Fruit fly (Drosophila melanogaster) whole organism, embryonic: Measurements from ENCODE around the gene Grasp65.

ENCODE experiments used
- Asciz ChIP-seq: fragments of 200-800 bp; sonication (Bioruptor generic); optimal IDR thresholded peaks from 2 replicates; lab custom pipeline; 2017; ENCODE audit warnings: missing biosample characterization, mild to moderate bottlenecking, missing genetic modification characterization, missing genetic modification reagents
- Atf-2 ChIP-seq: fragments of 200-800 bp; sonication (Bioruptor generic); optimal IDR thresholded peaks from 2 replicates; lab custom pipeline; 2016; ENCODE audit warnings: missing biosample characterization, missing genetic modification characterization
- CG10462 ChIP-seq: fragments of 200-800 bp; sonication (Bioruptor generic); optimal IDR thresholded peaks from 2 replicates; lab custom pipeline; 2016; ENCODE audit warnings: missing biosample characterization, missing genetic modification characterization
- CG11560 ChIP-seq: fragments of 200-800 bp; sonication (Bioruptor generic); IDR thresholded peaks from 3 replicates; pipeline ENCODE4 v1.3.6; 2022; ENCODE audit warnings: missing biosample characterization, missing genetic modification characterization
- CG12104 ChIP-seq: fragments of 200-800 bp; sonication (Bioruptor generic); optimal IDR thresholded peaks from 3 replicates; lab custom pipeline; 2016; ENCODE audit warnings: missing biosample characterization, missing genetic modification characterization
- CG12659 ChIP-seq: fragments of 200-800 bp; sonication (Bioruptor generic); optimal IDR thresholded peaks from 3 replicates; lab custom pipeline; 2017; ENCODE audit warnings: mild to moderate bottlenecking, missing biosample characterization, missing genetic modification reagents, missing genetic modification characterization
- CG13424 ChIP-seq: fragments of 200-800 bp; sonication (Bioruptor generic); optimal IDR thresholded peaks from 2 replicates; lab custom pipeline; 2019; ENCODE audit warnings: missing biosample characterization, mild to moderate bottlenecking, missing genetic modification characterization, moderate library complexity
- CG13894 ChIP-seq: fragments of 200-800 bp; sonication (Bioruptor generic); optimal IDR thresholded peaks from 3 replicates; lab custom pipeline; 2018; ENCODE audit warnings: missing biosample characterization, mild to moderate bottlenecking, missing genetic modification characterization, moderate library complexity
- CG14014 ChIP-seq: fragments of 200-800 bp; sonication (Bioruptor generic); IDR thresholded peaks from 2 replicates; pipeline ENCODE4 v1.3.6; 2022; ENCODE audit warnings: missing biosample characterization, missing genetic modification characterization
- CG14965 ChIP-seq: fragments of 200-800 bp; sonication (Bioruptor generic); optimal IDR thresholded peaks from 2 replicates; lab custom pipeline; 2016; ENCODE audit warnings: missing biosample characterization, missing genetic modification characterization, borderline replicate concordance
- CG15073 ChIP-seq: fragments of 200-800 bp; sonication (Bioruptor generic); optimal IDR thresholded peaks from 2 replicates; lab custom pipeline; 2016; ENCODE audit warnings: missing biosample characterization, missing genetic modification characterization
- CG17359 ChIP-seq: fragments of 200-800 bp; sonication (Bioruptor generic); optimal IDR thresholded peaks from 3 replicates; lab custom pipeline; 2018; ENCODE audit warnings: missing biosample characterization, mild to moderate bottlenecking, missing genetic modification characterization, moderate library complexity
- CG17568 ChIP-seq: fragments of 200-800 bp; sonication (Bioruptor generic); optimal IDR thresholded peaks from 2 replicates; lab custom pipeline; 2018; ENCODE audit warnings: missing biosample characterization, mild to moderate bottlenecking, missing genetic modification characterization, moderate library complexity
- CG17829 ChIP-seq: fragments of 200-800 bp; optimal IDR thresholded peaks from 2 replicates; lab custom pipeline; 2019; ENCODE audit warnings: missing biosample characterization, mild to moderate bottlenecking, missing genetic modification characterization, moderate library complexity
- CG18619 ChIP-seq: fragments of 200-800 bp; sonication (Bioruptor generic); optimal IDR thresholded peaks from 3 replicates; lab custom pipeline; 2017; ENCODE audit warnings: missing biosample characterization, mild to moderate bottlenecking, missing genetic modification characterization
- CG2120 ChIP-seq: fragments of 200-800 bp; sonication (Bioruptor generic); optimal IDR thresholded peaks from 3 replicates; lab custom pipeline; 2016; ENCODE audit warnings: missing biosample characterization, missing genetic modification characterization
- CG2199 ChIP-seq: fragments of 200-800 bp; sonication (Bioruptor generic); IDR thresholded peaks from 3 replicates; pipeline ENCODE4 v1.3.6; 2022; ENCODE audit warnings: missing biosample characterization, missing genetic modification characterization
- CG32767 ChIP-seq: fragments of 200-800 bp; sonication (Bioruptor generic); IDR thresholded peaks from 2 replicates; pipeline ENCODE4 v1.3.6; 2022; ENCODE audit warnings: missing biosample characterization, missing genetic modification characterization
- CG32772 ChIP-seq: fragments of 200-800 bp; sonication (Bioruptor generic); IDR thresholded peaks from 2 replicates; pipeline ENCODE4 v1.3.6; 2022; ENCODE audit warnings: missing biosample characterization, missing genetic modification characterization
- CG3847 ChIP-seq: fragments of 200-800 bp; sonication (Bioruptor generic); IDR thresholded peaks from 2 replicates; pipeline ENCODE4 v1.3.6; 2022; ENCODE audit warnings: missing biosample characterization, missing genetic modification characterization
- CG4854 ChIP-seq: fragments of 200-800 bp; sonication (Bioruptor generic); optimal IDR thresholded peaks from 2 replicates; lab custom pipeline; 2016; ENCODE audit warnings: missing biosample characterization, missing genetic modification characterization, inconsistent platforms
- CG5245 ChIP-seq: fragments of 200-800 bp; sonication (Bioruptor generic); optimal IDR thresholded peaks from 3 replicates; lab custom pipeline; 2016; ENCODE audit warnings: missing biosample characterization, missing genetic modification characterization
- CG5953 ChIP-seq: fragments of 200-800 bp; sonication (Bioruptor generic); IDR thresholded peaks from 2 replicates; pipeline ENCODE4 v1.3.6; 2022; ENCODE audit warnings: missing biosample characterization, missing genetic modification characterization
- CG6175 ChIP-seq: fragments of 200-800 bp; sonication (Bioruptor generic); IDR thresholded peaks from 3 replicates; pipeline ENCODE4 v1.3.6; 2022; ENCODE audit warnings: missing biosample characterization, missing genetic modification characterization
- CG8765 ChIP-seq: fragments of 200-800 bp; sonication (Bioruptor generic); IDR thresholded peaks from 2 replicates; pipeline ENCODE4 v1.3.6; 2022; ENCODE audit warnings: missing biosample characterization, missing genetic modification characterization
- CG8924 ChIP-seq: fragments of 200-800 bp; optimal IDR thresholded peaks from 3 replicates; lab custom pipeline; 2019; ENCODE audit warnings: missing biosample characterization, mild to moderate bottlenecking, missing genetic modification characterization, moderate library complexity
- Dll ChIP-seq: fragments of 200-800 bp; sonication (Bioruptor generic); IDR thresholded peaks from 4 replicates; pipeline ENCODE4 v1.3.6; 2022; ENCODE audit warnings: missing biosample characterization, missing genetic modification characterization; ENCODE audit not compliant: partially characterized antibody
- Fer2 ChIP-seq: fragments of 200-800 bp; sonication (Bioruptor generic); optimal IDR thresholded peaks from 2 replicates; lab custom pipeline; 2018; ENCODE audit warnings: missing biosample characterization, mild to moderate bottlenecking, missing genetic modification characterization, moderate library complexity
- Kr ChIP-seq: fragments of 200-800 bp; sonication (Bioruptor generic); optimal IDR thresholded peaks from 2 replicates; lab custom pipeline; 2017; ENCODE audit warnings: missing biosample characterization, mild to moderate bottlenecking, missing genetic modification characterization
- Myb ChIP-seq: fragments of 200-800 bp; sonication (Bioruptor generic); optimal IDR thresholded peaks from 2 replicates; lab custom pipeline; 2016; ENCODE audit warnings: missing biosample characterization, missing genetic modification characterization
- Neu2 ChIP-seq: fragments of 200-800 bp; sonication (Bioruptor generic); optimal IDR thresholded peaks from 3 replicates; lab custom pipeline; 2016; ENCODE audit warnings: missing biosample characterization, missing genetic modification characterization, borderline replicate concordance
- TFAM ChIP-seq: fragments of 200-800 bp; sonication (Bioruptor generic); optimal IDR thresholded peaks from 2 replicates; lab custom pipeline; 2017; ENCODE audit warnings: missing biosample characterization, missing genetic modification characterization, inconsistent platforms
- Taf1 ChIP-seq: fragments of 200-800 bp; sonication (Bioruptor generic); IDR thresholded peaks from 2 replicates; pipeline ENCODE4 v1.3.6; 2022; ENCODE audit warnings: missing biosample characterization, missing genetic modification characterization
- Vsx1 ChIP-seq: fragments of 200-800 bp; sonication (Bioruptor generic); optimal IDR thresholded peaks from 2 replicates; lab custom pipeline; 2017; ENCODE audit warnings: missing biosample characterization, mild to moderate bottlenecking, missing genetic modification characterization, missing genetic modification reagents
- abd-A ChIP-seq: fragments of 200-800 bp; sonication (Bioruptor generic); optimal IDR thresholded peaks from 3 replicates; lab custom pipeline; 2019; ENCODE audit warnings: missing biosample characterization, mild to moderate bottlenecking, missing genetic modification characterization, moderate library complexity
- ash1 ChIP-seq: fragments of 200-800 bp; sonication (Bioruptor generic); optimal IDR thresholded peaks from 2 replicates; lab custom pipeline; 2018; ENCODE audit warnings: missing biosample characterization, mild to moderate bottlenecking, missing genetic modification characterization
- dati ChIP-seq: fragments of 200-800 bp; sonication (Bioruptor generic); IDR thresholded peaks from 2 replicates; pipeline ENCODE4 v1.3.6; 2022; ENCODE audit warnings: missing biosample characterization, missing genetic modification characterization
- esg ChIP-seq: fragments of 200-800 bp; sonication (Bioruptor generic); conservative IDR thresholded peaks from 2 replicates; pipeline ENCODE4 v1.3.6; 2022; ENCODE audit warnings: missing biosample characterization, missing genetic modification characterization
- ham ChIP-seq: fragments of 200-800 bp; sonication (Bioruptor generic); IDR thresholded peaks from 2 replicates; pipeline ENCODE4 v1.3.6; 2022; ENCODE audit warnings: missing biosample characterization, missing genetic modification characterization
- oc ChIP-seq: fragments of 200-800 bp; sonication (Bioruptor generic); optimal IDR thresholded peaks from 2 replicates; lab custom pipeline; 2018; ENCODE audit warnings: missing biosample characterization, mild to moderate bottlenecking, missing genetic modification characterization, moderate library complexity
- onecut ChIP-seq: fragments of 200-800 bp; sonication (Bioruptor generic); IDR thresholded peaks from 2 replicates; pipeline ENCODE4 v1.3.6; 2022; ENCODE audit warnings: missing biosample characterization, missing genetic modification characterization
- prd ChIP-seq, 3 experiments: fragments of >200 bp in 2 of 3; fragments of 200-800 bp in 1 of 3; sonication (Bioruptor generic) in 1 of 3; optimal IDR thresholded peaks in 2 of 3; IDR thresholded peaks in 1 of 3; 2 replicates in 2 of 3; 3 replicates in 1 of 3; pipeline versions ENCODE4 v1.3.6 to Lab custom; 2017 to 2022; ENCODE audit warnings: missing biosample characterization in 1 of 3, missing genetic modification characterization in 1 of 3
- shn ChIP-seq: fragments of 200-800 bp; sonication (Bioruptor generic); optimal IDR thresholded peaks from 3 replicates; lab custom pipeline; 2016; ENCODE audit warnings: missing biosample characterization, missing genetic modification characterization
- sug ChIP-seq: fragments of 200-800 bp; optimal IDR thresholded peaks from 2 replicates; lab custom pipeline; 2019; ENCODE audit warnings: missing biosample characterization, mild to moderate bottlenecking, missing genetic modification characterization, moderate library complexity
- tna ChIP-seq: fragments of 200-800 bp; sonication (Bioruptor generic); IDR thresholded peaks from 2 replicates; pipeline ENCODE4 v1.3.6; 2022; ENCODE audit warnings: missing biosample characterization, missing genetic modification characterization; ENCODE audit not compliant: partially characterized antibody
- twi ChIP-seq: fragments of 200-800 bp; optimal IDR thresholded peaks from 2 replicates; lab custom pipeline; 2019; ENCODE audit warnings: missing biosample characterization, mild to moderate bottlenecking, missing genetic modification characterization, moderate library complexity
- z ChIP-seq: fragments of 200-800 bp; sonication (Bioruptor generic); IDR thresholded peaks from 3 replicates; pipeline ENCODE4 v1.3.6; 2022; ENCODE audit warnings: missing biosample characterization, missing genetic modification characterization

Gene Grasp65

DNA sequence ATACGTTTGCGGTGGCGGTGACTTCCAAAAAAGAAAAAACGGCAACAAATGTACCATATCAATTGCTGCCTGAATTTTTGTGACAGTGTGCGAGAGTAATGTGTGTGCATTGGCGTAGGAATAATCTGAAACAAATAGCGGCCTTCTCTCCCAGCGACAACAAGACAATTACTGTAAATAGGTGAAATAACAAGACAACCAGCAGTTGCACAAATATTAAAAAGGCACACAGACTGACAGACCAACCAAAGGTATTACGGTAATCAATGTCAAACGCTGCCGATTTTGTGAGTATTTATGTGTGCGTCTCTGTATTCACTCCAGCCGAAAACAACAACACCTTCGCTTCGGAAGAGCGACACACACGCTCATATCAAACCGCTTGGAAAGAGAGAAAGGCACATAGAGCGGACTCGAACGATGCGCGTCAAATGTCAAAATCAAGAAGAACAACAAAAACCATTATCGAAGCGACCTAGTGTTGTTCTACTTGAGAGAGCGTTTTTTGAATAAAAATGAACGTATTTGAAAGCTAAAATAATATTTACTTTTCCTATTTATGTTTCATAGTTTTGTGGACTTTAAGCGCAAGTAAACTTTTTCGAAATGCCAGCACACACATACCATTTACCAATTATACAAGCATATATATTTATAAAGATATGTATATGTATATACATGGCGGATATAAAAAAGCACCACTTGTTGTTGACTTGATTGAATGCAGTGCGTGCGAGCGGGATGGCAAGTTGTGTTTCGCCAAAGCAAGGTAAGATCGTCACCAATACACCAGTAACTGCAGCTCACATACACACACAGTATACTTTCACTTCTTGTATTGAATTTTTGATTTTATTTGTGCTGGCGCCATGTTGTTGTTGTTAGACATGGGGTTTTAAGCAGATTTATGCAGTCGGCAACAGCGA lies 17.7 kb upstream of the Grasp65 start:
- peak; percentile 70 for TF ChIP-seq CG17568 (GFP tag; lab: Kevin White, UChicago)
- no peak for TF ChIP-seq Neu2
- TF ChIP-seq CG5245 (GFP tag; lab: Kevin White, UChicago) = peak; percentile 57
- peak; percentile 10 for TF ChIP-seq CG13894 (tag; lab: Kevin White, UChicago)
- TF ChIP-seq dati (GFP tag; lab: Robert Waterston, UW) = no peak
- no peak for TF ChIP-seq CG8765 (GFP tag; lab: Robert Waterston, UW)
- TF ChIP-seq CG2120 (GFP tag; lab: Kevin White, UChicago) = peak; percentile 40
- peak; percentile 39 for TF ChIP-seq Myb (GFP tag; lab: Kevin White, UChicago)
- peak; percentile 32 for TF ChIP-seq ash1 (GFP tag; lab: Kevin White, UChicago)
- TF ChIP-seq oc (tag; lab: Kevin White, UChicago) = peak; percentile 71
- peak; percentile 69 for TF ChIP-seq CG12104 (GFP tag; lab: Kevin White, UChicago)
- TF ChIP-seq CG14965 (GFP tag; lab: Kevin White, UChicago) = peak; percentile 74
- peak; percentile 14 for TF ChIP-seq TFAM (GFP tag; lab: Kevin White, UChicago)
- peak; percentile 57; the same call in 1 of the 2 replicates for TF ChIP-seq onecut (GFP tag; lab: Robert Waterston, UW)
- peak; percentile 65 for TF ChIP-seq abd-A (tag; lab: Kevin White, UChicago)
- peak; percentile 52 for TF ChIP-seq Asciz (GFP tag; lab: Kevin White, UChicago)
- TF ChIP-seq CG11560 (tag; lab: Robert Waterston, UW) = no peak
- peak; percentile 63 for TF ChIP-seq CG17359 (tag; lab: Kevin White, UChicago)
- peak; percentile 22 for TF ChIP-seq Kr (GFP tag; lab: Kevin White, UChicago)
- no peak for TF ChIP-seq CG6175
- peak; percentile 53; the same call in 1 of the 2 replicates for TF ChIP-seq CG5953 (GFP tag; lab: Robert Waterston, UW)
- TF ChIP-seq CG2199 (GFP tag; lab: Robert Waterston, UW) = peak; percentile 83; the same call in 2 of the 3 replicates
- TF ChIP-seq CG15073 (GFP tag; lab: Kevin White, UChicago) = no peak
- TF ChIP-seq Dll (GFP tag; lab: Robert Waterston, UW) = no peak
- peak; percentile 49 for TF ChIP-seq Atf-2 (GFP tag; lab: Kevin White, UChicago)
- TF ChIP-seq Fer2 (tag; lab: Kevin White, UChicago) = peak; percentile 31
- no peak for TF ChIP-seq ham (GFP tag; lab: Robert Waterston, UW)
- TF ChIP-seq prd (optimal IDR thresholded peaks at IDR 0.05; lab: Kevin White, UChicago) = no peak
- TF ChIP-seq prd (GFP tag; IDR thresholded peaks at IDR 0.05; lab: Robert Waterston, UW) = peak; percentile 61; the same call in 2 of the 3 replicates
- TF ChIP-seq z (GFP tag; lab: Robert Waterston, UW) = peak; percentile 52; the same call in 1 of the 3 replicates
- TF ChIP-seq tna = no peak
- peak; percentile 41 for TF ChIP-seq CG4854
- peak; percentile 41 for TF ChIP-seq CG8924
- no peak; the same call in 1 of the 2 replicates for TF ChIP-seq CG3847 (GFP tag; lab: Robert Waterston, UW)
- peak; percentile 51 for TF ChIP-seq shn (GFP tag; lab: Kevin White, UChicago)
- TF ChIP-seq Vsx1 (GFP tag; lab: Kevin White, UChicago) = peak; percentile 86
- TF ChIP-seq esg (GFP tag; lab: Robert Waterston, UW) = no peak
- peak; percentile 51; the same call in 1 of the 2 replicates for TF ChIP-seq CG32767
- peak; percentile 20 for TF ChIP-seq CG17829 (tag; lab: Kevin White, UChicago)
- peak; percentile 33 for TF ChIP-seq CG13424 (tag; lab: Kevin White, UChicago)
- TF ChIP-seq CG32772 = no peak
- TF ChIP-seq CG10462 (GFP tag; lab: Kevin White, UChicago) = peak; percentile 36
- TF ChIP-seq CG12659 (GFP tag; lab: Kevin White, UChicago) = peak; percentile 60
- peak; percentile 29 for TF ChIP-seq twi
- TF ChIP-seq CG14014 = peak; percentile 67; the same call in 1 of the 2 replicates
- TF ChIP-seq sug (tag; lab: Kevin White, UChicago) = peak; percentile 73
- no peak for TF ChIP-seq Taf1 (GFP tag; lab: Robert Waterston, UW)
- peak; percentile 58 for TF ChIP-seq CG18619 (GFP tag; lab: Kevin White, UChicago)
